Fruit fly (Drosophila melanogaster): ENCODE measurements around the gene Lcp65Ab2.
"Not testable (repeated sequence)": the region's sequence is repeated elsewhere in the genome, so short reads cannot be mapped to it uniquely, and the experiment has no call there.

Gene Lcp65Ab2

dm6 chr3L:6133546-6133945, 12.9 kb upstream of the Lcp65Ab2 start, which contains the start of gene Lcp65Ag2:
TSS of gene Lcp65Ag2 (minus strand) at chr3L:6133593.
- no peak for TF ChIP-seq noc (tag; optimal IDR thresholded peaks at IDR 0.05)

- TF ChIP-seq noc (tag; optimal IDR thresholded peaks at IDR 0.05): no peak
Measured at dm6 chr3L:6135174-6135573, 11.3 kb upstream of the Lcp65Ab2 start, which contains the start of gene Lcp65Ag1. TSS of gene Lcp65Ag1 (minus strand) at chr3L:6135274.

- TF ChIP-seq noc (tag; optimal IDR thresholded peaks at IDR 0.05): no peak
Measured at dm6 chr3L:6136691-6137090, 9.8 kb upstream of the Lcp65Ab2 start, which contains the start of gene Lcp65Af. TSS of gene Lcp65Af (minus strand) at chr3L:6136791.

dm6 chr3L:6138018-6138417, 8.5 kb upstream of the Lcp65Ab2 start, which contains the start of gene Lcp65Ae:
TSS of gene Lcp65Ae (minus strand) at chr3L:6138118.
- TF ChIP-seq noc (tag; optimal IDR thresholded peaks at IDR 0.05): no peak

- no peak for TF ChIP-seq noc (tag; optimal IDR thresholded peaks at IDR 0.05)
Measured at dm6 chr3L:6138586-6138985, 7.9 kb upstream of the Lcp65Ab2 start.

- no peak for TF ChIP-seq noc (tag; optimal IDR thresholded peaks at IDR 0.05)
Measured at dm6 chr3L:6139924-6140574, 6.4 kb upstream of the Lcp65Ab2 start, which contains the start of gene Cpr65Av. TSS of gene Cpr65Av (minus strand) at chr3L:6139974.

dm6 chr3L:6140771-6141472, 5.6 kb upstream of the Lcp65Ab2 start:
- no peak for TF ChIP-seq noc (tag; optimal IDR thresholded peaks at IDR 0.05)

dm6 chr3L:6141538-6141937, 4.9 kb upstream of the Lcp65Ab2 start:
- no peak for TF ChIP-seq noc (tag; optimal IDR thresholded peaks at IDR 0.05)

dm6 chr3L:6142313-6142712, 4.2 kb upstream of the Lcp65Ab2 start, which contains the start of gene Cpr65Aw:
TSS of gene Cpr65Aw (minus strand) at chr3L:6142413.
- no peak for TF ChIP-seq noc (tag; optimal IDR thresholded peaks at IDR 0.05)

- no peak for TF ChIP-seq noc (tag; optimal IDR thresholded peaks at IDR 0.05)
Measured at dm6 chr3L:6143188-6143755, 3.2 kb upstream of the Lcp65Ab2 start, which contains the start of gene Lcp65Ad. TSS of gene Lcp65Ad (plus strand) at chr3L:6143395.

dm6 chr3L:6144769-6145220, 1.7 kb upstream of the Lcp65Ab2 start, which contains the start of gene Lcp65Ac:
TSS of gene Lcp65Ac (plus strand) at chr3L:6144819.
- TF ChIP-seq noc (tag; optimal IDR thresholded peaks at IDR 0.05): no peak

dm6 chr3L:6147887-6148286, 1.4 kb downstream of the Lcp65Ab2 start, which contains the start of gene Cpr65Ax1:
TSS of gene Cpr65Ax1 (minus strand) at chr3L:6147987.
- TF ChIP-seq noc (tag; optimal IDR thresholded peaks at IDR 0.05): not testable (repeated sequence)

dm6 chr3L:6149248-6149647, 2.8 kb downstream of the Lcp65Ab2 start, which contains the start of gene Lcp65Ab1:
TSS of gene Lcp65Ab1 (plus strand) at chr3L:6149548.
- not testable (repeated sequence) for TF ChIP-seq noc (tag; optimal IDR thresholded peaks at IDR 0.05)

dm6 chr3L:6150757-6151354, 4.4 kb downstream of the Lcp65Ab2 start, which contains the start of the genes Cpr65Ax2 and Lcp65Aa:
TSS of gene Cpr65Ax2 (minus strand) at chr3L:6150857.
TSS of gene Lcp65Aa (plus strand) at chr3L:6151304.
- TF ChIP-seq noc (tag; optimal IDR thresholded peaks at IDR 0.05): not testable (repeated sequence)

- no peak for TF ChIP-seq noc (tag; optimal IDR thresholded peaks at IDR 0.05)
Measured at dm6 chr3L:6152531-6152930, 6.1 kb downstream of the Lcp65Ab2 start, which contains the start of gene Acp65Aa. TSS of gene Acp65Aa (minus strand) at chr3L:6152745.
